Worm (Caenorhabditis elegans) whole organism, midembryonic: ENCODE results near the gene gap-1.

Experiments used
- T22C8.4 ChIP-seq: fragments of 200-800 bp; sonication (Bioruptor generic); IDR thresholded peaks from 2 replicates; pipeline ENCODE4 v1.3.6; 2022; ENCODE audit warnings: missing genetic modification characterization, missing compliant biosample characterization
- cog-1 ChIP-seq: sonication (generic microtip); optimal IDR thresholded peaks from 2 replicates; lab custom pipeline; 2016; ENCODE audit warnings: missing genetic modification characterization, missing compliant biosample characterization
- flt-1 ChIP-seq: fragments of 200-800 bp; sonication (Bioruptor generic); IDR thresholded peaks from 2 replicates; pipeline ENCODE4 v1.3.6; 2022; ENCODE audit warnings: missing genetic modification characterization, missing compliant biosample characterization
- klf-2 ChIP-seq: fragments of 200-800 bp; sonication (Bioruptor generic); conservative IDR thresholded peaks from 2 replicates; pipeline ENCODE4 v1.3.6; 2022; ENCODE audit warnings: missing genetic modification reagents, missing genetic modification characterization, missing compliant biosample characterization
- med-1 ChIP-seq: sonication (generic microtip); optimal IDR thresholded peaks from 2 replicates; lab custom pipeline; 2017; ENCODE audit warnings: missing genetic modification characterization, mild to moderate bottlenecking, missing compliant biosample characterization, antibody characterized with exemption, missing genetic modification reagents; ENCODE audit not compliant: insufficient read depth
- ref-1 ChIP-seq: fragments of 200-800 bp; sonication (Bioruptor generic); conservative IDR thresholded peaks from 2 replicates; pipeline ENCODE4 v1.3.6; 2022; ENCODE audit warnings: missing genetic modification reagents, missing genetic modification characterization, missing compliant biosample characterization
- tab-1 ChIP-seq: fragments of 200-800 bp; sonication (Bioruptor generic); IDR thresholded peaks from 2 replicates; pipeline ENCODE4 v1.3.6; 2022; ENCODE audit warnings: missing genetic modification characterization, missing compliant biosample characterization
- ztf-23 ChIP-seq: fragments of 200-800 bp; sonication (Bioruptor generic); IDR thresholded peaks from 2 replicates; pipeline ENCODE4 v1.3.6; 2022; ENCODE audit warnings: missing genetic modification reagents, missing genetic modification characterization, missing compliant biosample characterization
- ztf-29 ChIP-seq: fragments of 200-800 bp; sonication (Bioruptor generic); IDR thresholded peaks from 2 replicates; pipeline ENCODE4 v1.3.6; 2022; ENCODE audit warnings: missing genetic modification reagents, missing genetic modification characterization, missing compliant biosample characterization

gap-1 gene

ce11 chrX:2191925-2192554 is at the start of gene gap-1:
TSS of gene gap-1 (plus strand) at chrX:2192504.
- TF ChIP-seq med-1 (GFP tag; lab: Kevin White, UChicago) (no peak), ztf-23 (GFP tag; lab: Robert Waterston, UW) (no peak), flt-1 (GFP tag; lab: Robert Waterston, UW) (no peak), ztf-29 (GFP tag; lab: Robert Waterston, UW) (no peak), T22C8.4 (GFP tag; lab: Robert Waterston, UW) (no peak), klf-2 (no peak), ref-1 (GFP tag; lab: Robert Waterston, UW) (no peak), cog-1 (tag; lab: Kevin White, UChicago) (no peak), tab-1 (GFP tag; lab: Robert Waterston, UW) (no peak)

- no peak for TF ChIP-seq flt-1 (GFP tag; lab: Robert Waterston, UW)
- TF ChIP-seq klf-2: no peak
- TF ChIP-seq ztf-29 (GFP tag; lab: Robert Waterston, UW): no peak
- TF ChIP-seq cog-1 (tag; lab: Kevin White, UChicago): no peak
- TF ChIP-seq ztf-23 (GFP tag; lab: Robert Waterston, UW): no peak
- no peak for TF ChIP-seq ref-1 (GFP tag; lab: Robert Waterston, UW)
- TF ChIP-seq med-1 (GFP tag; lab: Kevin White, UChicago): no peak
Measured at ce11 chrX:2144236-2144635, 48.1 kb upstream of the gap-1 start.

- no peak for TF ChIP-seq ztf-29 (GFP tag; lab: Robert Waterston, UW)
- no peak for TF ChIP-seq tab-1 (GFP tag; lab: Robert Waterston, UW)
- TF ChIP-seq klf-2: no peak
- no peak for TF ChIP-seq T22C8.4 (GFP tag; lab: Robert Waterston, UW)
- TF ChIP-seq cog-1 (tag; lab: Kevin White, UChicago): no peak
Measured at ce11 chrX:2144875-2145274, 47.4 kb upstream of the gap-1 start.

ce11 chrX:2145629-2146028 is 46.7 kb upstream of the gap-1 start, which contains the start of gene dpy-3:
TSS of gene dpy-3 (minus strand) at chrX:2145647.
- TF ChIP-seq ref-1 (GFP tag; lab: Robert Waterston, UW) (no peak), klf-2 (no peak), ztf-29 (GFP tag; lab: Robert Waterston, UW) (no peak), flt-1 (GFP tag; lab: Robert Waterston, UW) (no peak), cog-1 (tag; lab: Kevin White, UChicago) (no peak), med-1 (GFP tag; lab: Kevin White, UChicago) (no peak), ztf-23 (GFP tag; lab: Robert Waterston, UW) (no peak), T22C8.4 (GFP tag; lab: Robert Waterston, UW) (no peak), tab-1 (GFP tag; lab: Robert Waterston, UW) (no peak)

- TF ChIP-seq ztf-29 (GFP tag; lab: Robert Waterston, UW): no peak
- TF ChIP-seq flt-1 (GFP tag; lab: Robert Waterston, UW): no peak
- TF ChIP-seq ref-1 (GFP tag; lab: Robert Waterston, UW): no peak
- TF ChIP-seq med-1 (GFP tag; lab: Kevin White, UChicago): no peak
- TF ChIP-seq cog-1 (tag; lab: Kevin White, UChicago): no peak
- no peak for TF ChIP-seq tab-1 (GFP tag; lab: Robert Waterston, UW)
- no peak for TF ChIP-seq ztf-23 (GFP tag; lab: Robert Waterston, UW)
- TF ChIP-seq klf-2: no peak
- no peak for TF ChIP-seq T22C8.4 (GFP tag; lab: Robert Waterston, UW)
Measured at ce11 chrX:2150006-2150405, 42.3 kb upstream of the gap-1 start, which contains the start of gene npax-2. TSS of gene npax-2 (minus strand) at chrX:2150106.

ce11 chrX:2152062-2152461 is 40.2 kb upstream of the gap-1 start:
- TF ChIP-seq tab-1 (GFP tag; lab: Robert Waterston, UW): no peak
- TF ChIP-seq ztf-29 (GFP tag; lab: Robert Waterston, UW): no peak
- no peak for TF ChIP-seq T22C8.4 (GFP tag; lab: Robert Waterston, UW)
- TF ChIP-seq flt-1 (GFP tag; lab: Robert Waterston, UW): no peak
- no peak for TF ChIP-seq med-1 (GFP tag; lab: Kevin White, UChicago)
- no peak for TF ChIP-seq cog-1 (tag; lab: Kevin White, UChicago)

ce11 chrX:2153780-2154179 is 38.5 kb upstream of the gap-1 start:
- TF ChIP-seq klf-2 (no peak), ztf-29 (GFP tag; lab: Robert Waterston, UW) (no peak)

- TF ChIP-seq ztf-29 (GFP tag; lab: Robert Waterston, UW): no peak
- no peak for TF ChIP-seq ref-1 (GFP tag; lab: Robert Waterston, UW)
- TF ChIP-seq klf-2: no peak
- TF ChIP-seq flt-1 (GFP tag; lab: Robert Waterston, UW): no peak
- no peak for TF ChIP-seq tab-1 (GFP tag; lab: Robert Waterston, UW)
- no peak for TF ChIP-seq med-1 (GFP tag; lab: Kevin White, UChicago)
- TF ChIP-seq T22C8.4 (GFP tag; lab: Robert Waterston, UW): no peak
- no peak for TF ChIP-seq ztf-23 (GFP tag; lab: Robert Waterston, UW)
- no peak for TF ChIP-seq cog-1 (tag; lab: Kevin White, UChicago)
Measured at ce11 chrX:2157855-2158254, 34.4 kb upstream of the gap-1 start.

ce11 chrX:2163084-2163483 is 29.2 kb upstream of the gap-1 start, which contains the start of gene pdf-2:
TSS of gene pdf-2 (plus strand) at chrX:2163384.
- TF ChIP-seq flt-1 (GFP tag; lab: Robert Waterston, UW): no peak
- no peak for TF ChIP-seq tab-1 (GFP tag; lab: Robert Waterston, UW)
- no peak for TF ChIP-seq klf-2
- no peak for TF ChIP-seq ref-1 (GFP tag; lab: Robert Waterston, UW)
- no peak for TF ChIP-seq cog-1 (tag; lab: Kevin White, UChicago)
- TF ChIP-seq ztf-23 (GFP tag; lab: Robert Waterston, UW): no peak
- TF ChIP-seq ztf-29 (GFP tag; lab: Robert Waterston, UW): no peak
- TF ChIP-seq T22C8.4 (GFP tag; lab: Robert Waterston, UW): no peak
- no peak for TF ChIP-seq med-1 (GFP tag; lab: Kevin White, UChicago)
